Fruit fly (Drosophila melanogaster) whole organism: ENCODE measurements around the gene CG13634.

Experiments used
- CG8478 ChIP-seq: fragments of >200 bp; optimal IDR thresholded peaks from 2 replicates; lab custom pipeline; 2018; ENCODE audit warnings: inconsistent platforms
- Dll ChIP-seq: fragments of >200 bp; optimal IDR thresholded peaks from 2 replicates; lab custom pipeline; 2017
- EcR ChIP-seq, 2 experiments: fragments of >200 bp; optimal IDR thresholded peaks; 2 replicates each; lab custom pipeline; 2017; ENCODE audit warnings: missing biosample characterization in 2 of 2, missing genetic modification characterization in 2 of 2, missing genetic modification reagents in 2 of 2
- pan ChIP-seq: fragments of >200 bp; optimal IDR thresholded peaks from 2 replicates; lab custom pipeline; 2017
- psq ChIP-seq: fragments of >200 bp; optimal IDR thresholded peaks from 2 replicates; lab custom pipeline; 2017
- usp ChIP-seq: fragments of >200 bp; optimal IDR thresholded peaks from 2 replicates; lab custom pipeline; 2017; ENCODE audit warnings: missing biosample characterization, missing genetic modification characterization, mixed read lengths

DNA sequence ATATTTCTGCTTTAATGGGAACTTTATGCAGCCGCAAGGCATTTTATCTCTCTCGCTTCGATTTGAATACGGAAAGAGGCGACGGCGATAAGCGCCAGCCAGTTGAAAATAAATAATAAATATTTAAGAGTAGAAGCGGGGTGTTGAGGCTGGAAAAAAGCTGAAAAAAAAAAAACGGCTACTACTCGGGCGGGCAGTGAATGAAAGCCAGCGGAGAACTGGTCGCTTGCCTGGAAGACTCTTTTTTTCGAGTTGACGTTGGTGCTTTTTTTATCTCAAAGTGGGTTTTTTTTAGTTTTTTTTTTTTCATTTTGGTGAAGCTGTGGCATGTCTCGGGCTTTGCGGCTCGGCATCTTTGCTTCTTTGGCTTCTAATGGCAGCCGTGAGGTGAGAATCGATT is 16.5 kb downstream of the CG13634 start:
- no peak for TF ChIP-seq usp (GFP tag; lab: Kevin White, UChicago)
- TF ChIP-seq Dll (lab: Kevin White, UChicago): no peak
- no peak for TF ChIP-seq EcR (GFP tag; optimal IDR thresholded peaks at IDR 0.05; lab: Kevin White, UChicago)
- no peak for TF ChIP-seq psq
- no peak for TF ChIP-seq pan (lab: Kevin White, UChicago)
- no peak for TF ChIP-seq CG8478
